Fruit fly (Drosophila melanogaster): ENCODE data around the gene Acyp2.

DNA sequence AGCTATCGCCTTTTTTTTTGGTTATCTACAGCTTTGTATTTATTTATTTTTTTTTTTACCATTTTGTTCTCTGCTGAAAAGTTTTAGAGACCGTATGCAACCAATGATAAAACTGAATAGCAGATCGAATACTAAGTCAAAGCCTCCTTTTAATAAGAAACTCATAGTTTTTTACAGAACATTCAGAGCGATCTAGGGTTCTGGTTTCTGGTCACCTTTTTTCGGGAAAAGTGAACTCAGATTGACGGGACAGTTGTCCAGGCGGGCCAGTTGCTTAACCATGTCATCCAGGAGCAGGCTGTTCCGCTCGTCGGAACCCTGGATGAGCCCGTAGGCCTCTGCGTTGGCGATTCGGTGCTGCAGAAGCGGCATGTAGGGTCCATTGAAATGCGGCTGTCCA is 40.8 kb downstream of the Acyp2 start, which contains the start of gene CG43318:
- TF ChIP-seq CG8478 (optimal IDR thresholded peaks at IDR 0.05), result no peak
- TF ChIP-seq CTCF (optimal IDR thresholded peaks at IDR 0.05), result no peak
